Fruit fly (Drosophila melanogaster) whole organism, prepupa: ENCODE results near the gene CG6638.

ENCODE experiments used
- Blimp-1 ChIP-seq: fragments of 200-800 bp; sonication (Bioruptor generic); optimal IDR thresholded peaks from 3 replicates; lab custom pipeline; 2017; ENCODE audit warnings: missing biosample characterization, missing genetic modification characterization, mild to moderate bottlenecking, moderate library complexity, missing genetic modification reagents
- CG10631 ChIP-seq: fragments of 200-800 bp; sonication (Bioruptor generic); optimal IDR thresholded peaks from 2 replicates; lab custom pipeline; 2016; ENCODE audit warnings: missing biosample characterization, missing genetic modification characterization
- CG10669 ChIP-seq: fragments of 200-800 bp; sonication (Bioruptor generic); optimal IDR thresholded peaks from 3 replicates; lab custom pipeline; 2018; ENCODE audit warnings: missing biosample characterization, mild to moderate bottlenecking, missing genetic modification characterization, moderate library complexity
- CG11294 ChIP-seq: fragments of 200-800 bp; sonication (Bioruptor generic); IDR thresholded peaks from 2 replicates; pipeline ENCODE4 v1.3.6; 2022; ENCODE audit warnings: missing biosample characterization, missing genetic modification characterization
- CG11762 ChIP-seq: fragments of 200-800 bp; sonication (Bioruptor generic); optimal IDR thresholded peaks from 3 replicates; lab custom pipeline; 2016; ENCODE audit warnings: missing biosample characterization, missing genetic modification characterization; ENCODE audit not compliant: insufficient read depth
- CG11902 ChIP-seq: fragments of 200-800 bp; sonication (Bioruptor generic); optimal IDR thresholded peaks from 3 replicates; lab custom pipeline; 2016; ENCODE audit warnings: missing biosample characterization, missing genetic modification characterization
- CG15336 ChIP-seq: fragments of 200-800 bp; sonication (Bioruptor generic); IDR thresholded peaks from 2 replicates; pipeline ENCODE4 v1.3.6; 2022; ENCODE audit warnings: missing biosample characterization, missing genetic modification characterization
- CG1621 ChIP-seq: fragments of 200-800 bp; sonication (Bioruptor generic); optimal IDR thresholded peaks from 3 replicates; lab custom pipeline; 2018; ENCODE audit warnings: missing biosample characterization, mild to moderate bottlenecking, missing genetic modification characterization
- CG16779 ChIP-seq: fragments of 200-800 bp; sonication (Bioruptor generic); optimal IDR thresholded peaks from 3 replicates; lab custom pipeline; 2017; ENCODE audit warnings: missing biosample characterization, mild to moderate bottlenecking, missing genetic modification characterization
- CG3032 ChIP-seq: fragments of 200-800 bp; optimal IDR thresholded peaks from 2 replicates; lab custom pipeline; 2019; ENCODE audit warnings: missing biosample characterization, mild to moderate bottlenecking, missing genetic modification characterization, moderate library complexity
- CG31627 ChIP-seq: fragments of 200-800 bp; sonication (Bioruptor generic); optimal IDR thresholded peaks from 3 replicates; lab custom pipeline; 2016; ENCODE audit warnings: missing biosample characterization, missing genetic modification characterization
- CG32006 ChIP-seq: fragments of 200-800 bp; sonication (Bioruptor generic); optimal IDR thresholded peaks from 3 replicates; lab custom pipeline; 2017; ENCODE audit warnings: missing biosample characterization, mild to moderate bottlenecking, missing genetic modification characterization
- CG34406 ChIP-seq: fragments of 200-800 bp; sonication (Bioruptor generic); optimal IDR thresholded peaks from 3 replicates; lab custom pipeline; 2016; ENCODE audit warnings: missing biosample characterization, missing genetic modification characterization
- CG3919 ChIP-seq: fragments of 200-800 bp; sonication (Bioruptor generic); optimal IDR thresholded peaks from 3 replicates; lab custom pipeline; 2016; ENCODE audit warnings: missing biosample characterization, missing genetic modification characterization
- CG6792 ChIP-seq: fragments of 200-800 bp; sonication (Bioruptor generic); optimal IDR thresholded peaks from 3 replicates; lab custom pipeline; 2016; ENCODE audit warnings: missing biosample characterization, missing genetic modification characterization
- CG6808 ChIP-seq: fragments of 200-800 bp; sonication (Bioruptor generic); optimal IDR thresholded peaks from 3 replicates; lab custom pipeline; 2017; ENCODE audit warnings: missing biosample characterization, missing genetic modification characterization, mild to moderate bottlenecking, moderate library complexity, missing genetic modification reagents
- CG6854 ChIP-seq: fragments of 200-800 bp; sonication (Bioruptor generic); optimal IDR thresholded peaks from 2 replicates; lab custom pipeline; 2017; ENCODE audit warnings: missing biosample characterization, mild to moderate bottlenecking, missing genetic modification characterization
- CG7368 ChIP-seq: fragments of 200-800 bp; sonication (Bioruptor generic); optimal IDR thresholded peaks from 3 replicates; lab custom pipeline; 2016; ENCODE audit warnings: missing biosample characterization, missing genetic modification characterization
- CG8119 ChIP-seq: fragments of 200-800 bp; sonication (Bioruptor generic); IDR thresholded peaks from 3 replicates; pipeline ENCODE4 v1.3.6; 2022; ENCODE audit warnings: missing biosample characterization, missing genetic modification characterization
- CG8319 ChIP-seq: fragments of 200-800 bp; sonication (Bioruptor generic); optimal IDR thresholded peaks from 3 replicates; lab custom pipeline; 2016; ENCODE audit warnings: missing biosample characterization, missing genetic modification characterization
- CG8632 ChIP-seq: fragments of 200-800 bp; sonication (Bioruptor generic); optimal IDR thresholded peaks from 3 replicates; lab custom pipeline; 2016; ENCODE audit warnings: missing biosample characterization, missing genetic modification characterization
- CG9139 ChIP-seq: fragments of 200-800 bp; sonication (Bioruptor generic); optimal IDR thresholded peaks from 3 replicates; lab custom pipeline; 2017; ENCODE audit warnings: missing biosample characterization, mild to moderate bottlenecking, missing genetic modification characterization
- Eip75B ChIP-seq: fragments of 200-800 bp; sonication (Bioruptor generic); optimal IDR thresholded peaks from 3 replicates; lab custom pipeline; 2016; ENCODE audit warnings: missing biosample characterization, missing genetic modification characterization
- Eip93F ChIP-seq: fragments of 200-800 bp; sonication (Bioruptor generic); optimal IDR thresholded peaks from 2 replicates; lab custom pipeline; 2016; ENCODE audit warnings: missing biosample characterization, mild to moderate bottlenecking, missing genetic modification characterization
- Gug ChIP-seq: fragments of 200-800 bp; sonication (Bioruptor generic); IDR thresholded peaks from 2 replicates; pipeline ENCODE4 v1.3.6; 2022; ENCODE audit warnings: missing biosample characterization, missing genetic modification characterization
- Hr38 ChIP-seq: sonication (Bioruptor generic); optimal IDR thresholded peaks from 2 replicates; lab custom pipeline; 2016; ENCODE audit warnings: missing biosample characterization, missing genetic modification characterization
- Hr4 ChIP-seq: fragments of 200-800 bp; sonication (Bioruptor generic); optimal IDR thresholded peaks from 3 replicates; lab custom pipeline; 2016; ENCODE audit warnings: missing biosample characterization, missing genetic modification characterization
- Lpt ChIP-seq: fragments of 200-800 bp; sonication (Bioruptor generic); optimal IDR thresholded peaks from 3 replicates; lab custom pipeline; 2016; ENCODE audit warnings: missing biosample characterization, missing genetic modification characterization
- Met ChIP-seq: fragments of 200-800 bp; sonication (Bioruptor generic); optimal IDR thresholded peaks from 3 replicates; lab custom pipeline; 2016; ENCODE audit warnings: missing biosample characterization, missing genetic modification characterization
- OdsH ChIP-seq: fragments of 200-800 bp; sonication (Bioruptor generic); optimal IDR thresholded peaks from 3 replicates; lab custom pipeline; 2016; ENCODE audit warnings: missing biosample characterization, missing genetic modification characterization
- Smox ChIP-seq: fragments of 200-800 bp; sonication (Bioruptor generic); optimal IDR thresholded peaks from 3 replicates; lab custom pipeline; 2016; ENCODE audit warnings: missing biosample characterization, missing genetic modification characterization
- Sox102F ChIP-seq: fragments of 200-800 bp; sonication (Bioruptor generic); optimal IDR thresholded peaks from 2 replicates; lab custom pipeline; 2016; ENCODE audit warnings: missing biosample characterization, mild to moderate bottlenecking, missing genetic modification characterization
- Sox14 ChIP-seq: fragments of 200-800 bp; sonication (Bioruptor generic); optimal IDR thresholded peaks from 3 replicates; lab custom pipeline; 2016; ENCODE audit warnings: missing biosample characterization, missing genetic modification characterization
- Sox15 ChIP-seq: fragments of 200-800 bp; sonication (Bioruptor generic); optimal IDR thresholded peaks from 3 replicates; lab custom pipeline; 2016; ENCODE audit warnings: missing biosample characterization, missing genetic modification characterization
- cyc ChIP-seq: fragments of 200-800 bp; sonication (Bioruptor generic); optimal IDR thresholded peaks from 3 replicates; lab custom pipeline; 2016; ENCODE audit warnings: missing biosample characterization, missing genetic modification characterization
- dac ChIP-seq: fragments of 200-800 bp; sonication (Bioruptor generic); optimal IDR thresholded peaks from 2 replicates; lab custom pipeline; 2017; ENCODE audit warnings: missing biosample characterization, mild to moderate bottlenecking, missing genetic modification characterization
- dsx ChIP-seq: fragments of 200-800 bp; optimal IDR thresholded peaks from 3 replicates; lab custom pipeline; 2019; ENCODE audit warnings: missing biosample characterization, mild to moderate bottlenecking, missing genetic modification characterization, moderate library complexity; ENCODE audit not compliant: poor library complexity, severe bottlenecking
- eg ChIP-seq: fragments of 200-800 bp; sonication (Bioruptor generic); IDR thresholded peaks from 3 replicates; pipeline ENCODE4 v1.3.6; 2022; ENCODE audit warnings: missing biosample characterization, missing genetic modification characterization
- esn ChIP-seq: fragments of 200-800 bp; sonication (Bioruptor generic); optimal IDR thresholded peaks from 2 replicates; lab custom pipeline; 2016; ENCODE audit warnings: missing biosample characterization, mild to moderate bottlenecking, missing genetic modification characterization, moderate library complexity
- fd59A ChIP-seq: fragments of 200-800 bp; sonication (Bioruptor generic); optimal IDR thresholded peaks from 2 replicates; lab custom pipeline; 2017; ENCODE audit warnings: missing biosample characterization, mild to moderate bottlenecking, missing genetic modification characterization, missing genetic modification reagents
- fd85E ChIP-seq: fragments of 200-800 bp; sonication (Bioruptor generic); optimal IDR thresholded peaks from 3 replicates; lab custom pipeline; 2016; ENCODE audit warnings: missing biosample characterization, missing genetic modification characterization
- fkh ChIP-seq: fragments of 200-800 bp; sonication (Bioruptor generic); optimal IDR thresholded peaks from 3 replicates; lab custom pipeline; 2017; ENCODE audit warnings: missing biosample characterization, mild to moderate bottlenecking, missing genetic modification characterization, moderate library complexity
- lz ChIP-seq: fragments of 200-800 bp; sonication (Bioruptor generic); optimal IDR thresholded peaks from 3 replicates; lab custom pipeline; 2016; ENCODE audit warnings: missing biosample characterization, missing genetic modification characterization
- net ChIP-seq: fragments of 200-800 bp; sonication (Bioruptor generic); optimal IDR thresholded peaks from 3 replicates; lab custom pipeline; 2016; ENCODE audit warnings: missing biosample characterization, missing genetic modification characterization
- pdm3 ChIP-seq: fragments of 200-800 bp; sonication (Bioruptor generic); optimal IDR thresholded peaks from 3 replicates; lab custom pipeline; 2016; ENCODE audit warnings: missing biosample characterization, missing genetic modification characterization
- spab ChIP-seq: fragments of 200-800 bp; sonication (Bioruptor generic); optimal IDR thresholded peaks from 2 replicates; lab custom pipeline; 2017; ENCODE audit warnings: missing biosample characterization, mild to moderate bottlenecking, missing genetic modification characterization, missing genetic modification reagents
- ss ChIP-seq, 2 experiments: fragments of 200-800 bp; sonication (Bioruptor generic); optimal IDR thresholded peaks; 2 replicates in 1 of 2; 3 replicates in 1 of 2; lab custom pipeline; 2017 to 2018; ENCODE audit warnings: mild to moderate bottlenecking in 2 of 2, missing biosample characterization in 2 of 2, missing genetic modification characterization in 2 of 2, moderate library complexity in 1 of 2
- svp ChIP-seq: fragments of 200-800 bp; sonication (Bioruptor generic); peaks from one replicate; lab custom pipeline; 2016; ENCODE audit warnings: missing biosample characterization, missing genetic modification characterization
- topi ChIP-seq: fragments of 200-800 bp; sonication (Bioruptor generic); optimal IDR thresholded peaks from 3 replicates; lab custom pipeline; 2016; ENCODE audit warnings: missing biosample characterization, missing genetic modification characterization
- vri ChIP-seq: fragments of 200-800 bp; sonication (Bioruptor generic); optimal IDR thresholded peaks from 3 replicates; lab custom pipeline; 2016; ENCODE audit warnings: missing biosample characterization, mild to moderate bottlenecking, missing genetic modification characterization

The CG6638 gene

DNA sequence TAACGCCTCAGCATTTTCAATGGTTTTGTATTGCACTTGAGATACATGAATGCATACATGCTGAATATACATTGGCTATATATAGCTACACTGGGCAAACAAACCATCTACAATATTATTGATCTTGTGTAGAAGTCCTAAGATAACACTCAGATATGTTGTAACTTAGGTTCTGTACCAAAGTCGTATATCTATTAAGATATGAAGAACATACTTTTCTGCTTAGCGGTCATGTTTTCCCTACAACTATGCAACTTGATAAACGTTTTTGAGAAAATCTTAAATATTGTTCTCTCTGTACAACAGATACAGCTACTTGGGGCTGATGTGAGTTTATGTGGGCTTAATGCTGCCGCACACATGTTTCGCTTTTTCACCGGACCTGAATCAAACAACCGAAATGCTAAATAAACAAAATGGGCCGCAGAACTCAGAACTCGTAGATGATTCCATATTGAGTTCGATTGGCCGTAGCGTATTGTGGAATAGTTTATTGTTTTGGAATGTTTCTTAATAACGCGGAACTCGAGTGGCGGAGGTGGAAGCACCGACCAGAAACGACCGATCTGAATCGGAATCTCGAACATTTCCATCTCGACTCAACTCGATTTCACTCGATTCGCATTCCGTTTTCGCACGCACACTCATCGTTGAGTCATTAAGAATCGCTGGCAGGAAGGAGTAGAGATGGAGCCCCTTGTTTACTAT is 26.5 kb downstream of the CG6638 start:
- TF ChIP-seq ss (GFP tag; optimal IDR thresholded peaks at IDR 0.05; lab: Kevin White, UChicago) (peak in 1 of 2 experiments; percentile 62), CG8632 (GFP tag; lab: Kevin White, UChicago) (no peak), CG7368 (GFP tag; lab: Kevin White, UChicago) (peak; percentile 29), CG10669 (GFP tag; lab: Kevin White, UChicago) (peak; percentile 33), CG8119 (peak; percentile 43; the same call in 1 of the 3 replicates), CG31627 (no peak), net (GFP tag; lab: Kevin White, UChicago) (peak; percentile 45), CG10631 (GFP tag; lab: Kevin White, UChicago) (peak; percentile 45), Blimp-1 (GFP tag; lab: Kevin White, UChicago) (no peak), CG11902 (GFP tag; lab: Kevin White, UChicago) (no peak), esn (GFP tag; lab: Kevin White, UChicago) (peak; percentile 26), lz (GFP tag; lab: Kevin White, UChicago) (no peak), OdsH (GFP tag; lab: Kevin White, UChicago) (peak; percentile 38), Sox14 (GFP tag; lab: Kevin White, UChicago) (peak; percentile 47), Gug (GFP tag; lab: Robert Waterston, UW) (0 out of 2 replicates have a peak, but pooled peaks have one; percentile 60), CG11294 (GFP tag; lab: Robert Waterston, UW) (0 out of 2 replicates have a peak, but pooled peaks have one; percentile 37), CG32006 (GFP tag; lab: Kevin White, UChicago) (peak; percentile 58), CG3032 (tag; lab: Kevin White, UChicago) (peak; percentile 61), CG9139 (no peak), CG6808 (GFP tag; lab: Kevin White, UChicago) (peak; percentile 63), dac (peak; percentile 17), Sox15 (GFP tag; lab: Kevin White, UChicago) (no peak), CG6792 (GFP tag; lab: Kevin White, UChicago) (peak; percentile 22), pdm3 (GFP tag; lab: Kevin White, UChicago) (peak; percentile 55), CG11762 (GFP tag; lab: Kevin White, UChicago) (no peak), CG6854 (no peak), cyc (no peak), Eip93F (no peak), CG3919 (peak; percentile 29), CG15336 (peak; percentile 80), Lpt (GFP tag; lab: Kevin White, UChicago) (no peak), vri (GFP tag; lab: Kevin White, UChicago) (no peak), svp (GFP tag; lab: Kevin White, UChicago) (no peak), CG16779 (tag; lab: Kevin White, UChicago) (peak; percentile 23), CG34406 (peak; percentile 20), spab (GFP tag; lab: Kevin White, UChicago) (peak; percentile 35), fd85E (GFP tag; lab: Kevin White, UChicago) (no peak), Smox (GFP tag; lab: Kevin White, UChicago) (no peak), dsx (GFP tag; lab: Kevin White, UChicago) (peak; percentile 42), Sox102F (GFP tag; lab: Kevin White, UChicago) (no peak), topi (GFP tag; lab: Kevin White, UChicago) (no peak), Eip75B (GFP tag; lab: Kevin White, UChicago) (peak; percentile 60), CG8319 (GFP tag; lab: Kevin White, UChicago) (no peak), fkh (peak; percentile 38), CG1621 (tag; lab: Kevin White, UChicago) (peak; percentile 31), Met (peak; percentile 16), eg (peak; percentile 66; the same call in 2 of the 3 replicates), fd59A (GFP tag; lab: Kevin White, UChicago) (peak; percentile 53), Hr4 (GFP tag; lab: Kevin White, UChicago) (peak; percentile 53), Hr38 (GFP tag; lab: Kevin White, UChicago) (no peak)
